Worm (Caenorhabditis elegans): ENCODE results near the gene ZK856.16.

DNA sequence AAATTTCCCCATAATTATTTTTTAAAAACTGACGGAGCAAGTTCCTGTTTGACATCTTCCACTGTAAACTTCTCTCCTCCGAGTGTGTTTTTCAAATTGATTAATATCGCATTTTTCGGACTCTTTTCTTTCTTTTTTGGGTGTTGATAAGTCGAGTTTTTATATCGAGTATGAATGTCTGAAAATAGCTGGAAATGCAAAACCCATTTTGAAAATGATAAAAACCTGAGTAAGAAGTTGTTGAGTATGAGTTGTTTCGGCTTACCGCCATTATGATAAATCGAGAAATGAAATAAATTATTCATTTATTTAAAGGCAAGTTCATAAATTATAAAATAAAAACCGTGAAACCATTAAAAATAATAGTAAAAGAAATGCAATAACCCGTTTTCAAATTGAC lies 19.7 kb downstream of the ZK856.16 start, which contains the start of gene ZK856.18:
- TF ChIP-seq ceh-36 (tag; optimal IDR thresholded peaks at IDR 0.05) (no peak), ama-1 (optimal IDR thresholded peaks at IDR 0.05) (no peak), B0310.2 (tag; optimal IDR thresholded peaks at IDR 0.05) (no peak), tra-4 (tag; optimal IDR thresholded peaks at IDR 0.05) (no peak), tbx-11 (GFP tag; IDR thresholded peaks at IDR 0.05) (no peak), aly-1 (tag; optimal IDR thresholded peaks at IDR 0.05) (no peak), flt-1 (GFP tag; IDR thresholded peaks at IDR 0.05) (no peak), F13C5.2 (tag; optimal IDR thresholded peaks at IDR 0.05) (no peak), ets-7 (tag; optimal IDR thresholded peaks at IDR 0.05) (no peak), hmg-4 (GFP tag; optimal IDR thresholded peaks at IDR 0.05) (no peak), pes-1 (GFP tag; IDR thresholded peaks at IDR 0.05) (no peak)

Data from whole organism, early embryonic.